Fruit fly (Drosophila melanogaster): ENCODE results near the gene CG18273.

The CG18273 gene

dm6 chrX:476230-477143 lies 10.9 kb downstream of the CG18273 start, which contains the start of the genes ebo and CG13373 (continued):
- TF ChIP-seq CG6175 (GFP tag; IDR thresholded peaks at IDR 0.05) (no peak), CG15011 (GFP tag; optimal IDR thresholded peaks at IDR 0.05) (no peak), CG14667 (GFP tag; IDR thresholded peaks at IDR 0.05) (no peak), CG4424 (GFP tag; optimal IDR thresholded peaks at IDR 0.05) (no peak), zen (tag; optimal IDR thresholded peaks at IDR 0.05) (peak; percentile 36), HmgZ (tag; optimal IDR thresholded peaks at IDR 0.05) (no peak), CG15514 (GFP tag; optimal IDR thresholded peaks at IDR 0.05) (no peak), mam (GFP tag; optimal IDR thresholded peaks at IDR 0.05) (peak; percentile 35), ewg (GFP tag; optimal IDR thresholded peaks at IDR 0.05) (peak; percentile 4), CG33213 (GFP tag; optimal IDR thresholded peaks at IDR 0.05) (no peak), CG13424 (tag; optimal IDR thresholded peaks at IDR 0.05) (peak; percentile 45), CG2129 (GFP tag; IDR thresholded peaks at IDR 0.05; ENCODE audit: partially characterized antibody) (0 out of 2 replicates have a peak, but pooled peaks have one; percentile 18), CG4404 (GFP tag; IDR thresholded peaks at IDR 0.05) (no peak), CG12236 (GFP tag; optimal IDR thresholded peaks at IDR 0.05) (no peak), lilli (GFP tag; optimal IDR thresholded peaks at IDR 0.05) (peak; percentile 29), nmo (GFP tag; optimal IDR thresholded peaks at IDR 0.05) (peak; percentile 35), fu2 (GFP tag; optimal IDR thresholded peaks at IDR 0.05) (no peak), Ssrp (tag; optimal IDR thresholded peaks at IDR 0.05) (peak; percentile 34), NC2β (GFP tag; optimal IDR thresholded peaks at IDR 0.05) (no peak), kay (GFP tag; optimal IDR thresholded peaks at IDR 0.05) (no peak), CG10267 (tag; optimal IDR thresholded peaks at IDR 0.05) (peak; percentile 18), tap (tag; optimal IDR thresholded peaks at IDR 0.05) (no peak), CG6689 (GFP tag; IDR thresholded peaks at IDR 0.05) (peak; percentile 48), CG12391 (tag; optimal IDR thresholded peaks at IDR 0.05) (peak; percentile 49), CG6854 (GFP tag; optimal IDR thresholded peaks at IDR 0.05) (no peak), pb (GFP tag; optimal IDR thresholded peaks at IDR 0.05) (no peak), CG17359 (tag; optimal IDR thresholded peaks at IDR 0.05) (peak; percentile 44), CG7839 (tag; optimal IDR thresholded peaks at IDR 0.05) (no peak), ab (GFP tag; optimal IDR thresholded peaks at IDR 0.05) (no peak), HLH3B (GFP tag; IDR thresholded peaks at IDR 0.05) (peak; percentile 31; the same call in 1 of the 2 replicates), Mad (GFP tag; optimal IDR thresholded peaks at IDR 0.05) (no peak), sr (GFP tag; IDR thresholded peaks at IDR 0.05) (no peak), peb (GFP tag; IDR thresholded peaks at IDR 0.05) (no peak), CG16779 (GFP tag; IDR thresholded peaks at IDR 0.05) (no peak), CG10959 (GFP tag; IDR thresholded peaks at IDR 0.05) (no peak), repo (GFP tag; optimal IDR thresholded peaks at IDR 0.05) (no peak), tin (GFP tag; optimal IDR thresholded peaks at IDR 0.05) (peak; percentile 5), hbn (GFP tag; IDR thresholded peaks at IDR 0.05; ENCODE audit: partially characterized antibody) (peak; percentile 62), CG2712 (tag; optimal IDR thresholded peaks at IDR 0.05) (no peak), wdn (GFP tag; IDR thresholded peaks at IDR 0.05) (no peak), yki (optimal IDR thresholded peaks at IDR 0.05) (no peak), CG11247 (GFP tag; IDR thresholded peaks at IDR 0.05) (no peak), Gsc (GFP tag; IDR thresholded peaks at IDR 0.05) (no peak), CG3163 (GFP tag; optimal IDR thresholded peaks at IDR 0.05) (no peak), bigmax (GFP tag; optimal IDR thresholded peaks at IDR 0.05) (no peak), Mrtf (GFP tag; IDR thresholded peaks at IDR 0.05) (no peak), CG6765 (GFP tag; optimal IDR thresholded peaks at IDR 0.05) (no peak), Aef1 (GFP tag; IDR thresholded peaks at IDR 0.05) (no peak), gcm2 (GFP tag; optimal IDR thresholded peaks at IDR 0.05) (no peak), eyg (GFP tag; optimal IDR thresholded peaks at IDR 0.05) (no peak)

Measured in whole organism, embryonic.